Worm (Caenorhabditis elegans) whole organism, L1 larva: ENCODE results near the gene F25B4.4.

Experiments
- C04F5.9 ChIP-seq: sonication (generic microtip); optimal IDR thresholded peaks from 2 replicates; lab custom pipeline; 2016; ENCODE audit warnings: missing genetic modification characterization, missing compliant biosample characterization
- blmp-1 ChIP-seq: fragments of 150-350 bp; optimal IDR thresholded peaks from 2 replicates; lab custom pipeline; 2014; ENCODE audit warnings: missing biosample characterization, missing genetic modification characterization
- ces-1 ChIP-seq: fragments of 150-350 bp; optimal IDR thresholded peaks from 2 replicates; lab custom pipeline; 2014; ENCODE audit warnings: missing biosample characterization, missing genetic modification reagents, missing genetic modification characterization
- dpl-1 ChIP-seq, 3 experiments: fragments of 150-350 bp in 2 of 3; sonication (generic microtip) in 1 of 3; optimal IDR thresholded peaks; 2 replicates each; lab custom pipeline; 2014 to 2017; ENCODE audit warnings: missing biosample characterization in 3 of 3, missing genetic modification characterization in 3 of 3, missing genetic modification reagents in 3 of 3
- grh-1 ChIP-seq: fragments of 200-800 bp; sonication (Bioruptor generic); IDR thresholded peaks from 2 replicates; pipeline ENCODE4 v1.3.6; 2022; ENCODE audit warnings: missing genetic modification reagents, missing genetic modification characterization, missing compliant biosample characterization
- hlh-4 ChIP-seq: sonication (generic microtip); optimal IDR thresholded peaks from 2 replicates; lab custom pipeline; 2016; ENCODE audit warnings: mild to moderate bottlenecking, missing genetic modification characterization, missing compliant biosample characterization
- lin-13 ChIP-seq: fragments of 150-350 bp; optimal IDR thresholded peaks from 2 replicates; lab custom pipeline; 2014; ENCODE audit warnings: missing biosample characterization, missing genetic modification reagents, missing genetic modification characterization
- lin-39 ChIP-seq: fragments of 150-350 bp; optimal IDR thresholded peaks from 2 replicates; lab custom pipeline; 2014; ENCODE audit warnings: missing biosample characterization, missing genetic modification reagents, missing genetic modification characterization
- lsy-2 ChIP-seq, 2 experiments: fragments of 150-350 bp; optimal IDR thresholded peaks; 2 replicates each; lab custom pipeline; 2014; ENCODE audit warnings: missing biosample characterization in 2 of 2, missing genetic modification characterization in 2 of 2
- nhr-12 ChIP-seq: sonication (generic microtip); optimal IDR thresholded peaks from 2 replicates; lab custom pipeline; 2017; ENCODE audit warnings: missing biosample characterization, missing genetic modification characterization
- pax-3 ChIP-seq: fragments of 200-800 bp; sonication (Bioruptor generic); optimal IDR thresholded peaks from 2 replicates; lab custom pipeline; 2018; ENCODE audit warnings: mild to moderate bottlenecking, missing genetic modification characterization, moderate library complexity, missing compliant biosample characterization
- tbx-2 ChIP-seq: sonication (generic microtip); optimal IDR thresholded peaks from 2 replicates; lab custom pipeline; 2016; ENCODE audit warnings: missing genetic modification characterization, missing compliant biosample characterization
- unc-62 ChIP-seq: fragments of 150-350 bp; optimal IDR thresholded peaks from 2 replicates; lab custom pipeline; 2014; ENCODE audit warnings: missing biosample characterization, missing genetic modification reagents, missing genetic modification characterization
- zip-4 ChIP-seq: fragments of 200-800 bp; sonication (Bioruptor generic); optimal IDR thresholded peaks from 2 replicates; lab custom pipeline; 2018; ENCODE audit warnings: mild to moderate bottlenecking, missing genetic modification characterization, moderate library complexity, missing compliant biosample characterization

ce11 chrV:5717237-5717935 lies 32.7 kb downstream of the F25B4.4 start, which contains the start of gene rga-3:
- no peak for TF ChIP-seq grh-1 (GFP tag; lab: Robert Waterston, UW)
- no peak for TF ChIP-seq blmp-1 (tag; lab: Kevin White, UChicago)
- no peak for TF ChIP-seq zip-4 (GFP tag; lab: Kevin White, UChicago)
- TF ChIP-seq nhr-12 (tag; lab: Kevin White, UChicago), result no peak
- no peak for TF ChIP-seq C04F5.9 (tag; lab: Kevin White, UChicago)
- TF ChIP-seq tbx-2 (tag; lab: Kevin White, UChicago), result no peak
- no peak for TF ChIP-seq ces-1 (GFP tag; lab: Kevin White, UChicago)
- no peak for TF ChIP-seq dpl-1 (GFP tag; optimal IDR thresholded peaks at IDR 0.05; lab: Kevin White, UChicago)
- no peak for TF ChIP-seq pax-3 (tag; lab: Kevin White, UChicago)
- no peak for TF ChIP-seq lin-13 (GFP tag; lab: Kevin White, UChicago)
- no peak for TF ChIP-seq hlh-4 (tag; lab: Kevin White, UChicago)
- no peak for TF ChIP-seq lin-39 (tag; lab: Kevin White, UChicago)
- TF ChIP-seq unc-62, result no peak
- TF ChIP-seq lsy-2 (tag; optimal IDR thresholded peaks at IDR 0.05; lab: Kevin White, UChicago), result no peak
